Worm (Caenorhabditis elegans) whole organism, L4/young adult: ENCODE measurements around the gene srw-11.

Source experiments
- W03F9.2 ChIP-seq: fragments of 150-350 bp; optimal IDR thresholded peaks from 2 replicates; lab custom pipeline; 2014; ENCODE audit warnings: missing biosample characterization, missing genetic modification characterization
- dao-5 ChIP-seq: sonication (generic microtip); optimal IDR thresholded peaks from 2 replicates; lab custom pipeline; 2016; ENCODE audit warnings: missing genotype, missing genetic modification characterization, moderate library complexity, missing compliant biosample characterization
- him-1 ChIP-seq: sonication (generic microtip); optimal IDR thresholded peaks from 2 replicates; lab custom pipeline; 2016; ENCODE audit warnings: missing genotype, missing genetic modification reagents, missing genetic modification characterization, missing compliant biosample characterization

ce11 chrV:15232200-15232599, 7.9 kb downstream of the srw-11 start, which contains the start of gene srw-13:
- TF ChIP-seq him-1 (tag; lab: Kevin White, UChicago) (no peak), dao-5 (tag; lab: Kevin White, UChicago) (no peak), W03F9.2 (tag; lab: Kevin White, UChicago) (no peak)
